Worm (Caenorhabditis elegans): ENCODE measurements around the gene C16D9.4.

DNA sequence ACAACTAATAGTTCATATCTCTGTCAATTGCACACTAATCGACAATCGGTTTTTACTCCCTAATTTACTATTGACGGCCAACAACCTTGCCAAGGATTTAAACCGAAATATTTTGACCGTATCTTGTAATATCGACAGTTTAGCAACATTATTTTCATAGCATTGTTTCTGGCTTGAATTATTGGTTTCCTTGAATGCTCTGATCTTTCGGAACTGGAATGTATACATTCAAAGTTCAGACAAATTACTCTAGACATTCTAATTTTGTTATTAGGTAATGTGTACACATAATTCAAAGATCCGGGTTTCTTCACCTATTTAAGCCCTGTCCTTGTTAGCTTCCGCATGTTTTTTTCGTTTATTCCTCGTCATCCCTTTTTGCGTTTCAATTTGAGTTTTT, 21.2 kb upstream of the C16D9.4 start, which contains the start of gene C16D9.9:
- no peak for TF ChIP-seq mbf-1 (tag; optimal IDR thresholded peaks at IDR 0.05)
- no peak for TF ChIP-seq unc-39 (tag; optimal IDR thresholded peaks at IDR 0.05)
- no peak for TF ChIP-seq dmd-4 (tag; optimal IDR thresholded peaks at IDR 0.05)
- TF ChIP-seq aly-2 (tag; optimal IDR thresholded peaks at IDR 0.05), result no peak
- no peak for TF ChIP-seq unc-62 (GFP tag; optimal IDR thresholded peaks at IDR 0.05)
- no peak for TF ChIP-seq sma-9 (GFP tag; optimal IDR thresholded peaks at IDR 0.05)
- no peak for TF ChIP-seq sma-9 (tag; optimal IDR thresholded peaks at IDR 0.05)
- TF ChIP-seq elt-1 (tag; optimal IDR thresholded peaks at IDR 0.05), result no peak
- no peak for TF ChIP-seq snpc-4 (tag; optimal IDR thresholded peaks at IDR 0.05)
- TF ChIP-seq peb-1 (tag; optimal IDR thresholded peaks at IDR 0.05), result no peak
- no peak for TF ChIP-seq ama-1 (optimal IDR thresholded peaks at IDR 0.05)
- TF ChIP-seq ceh-82 (tag; optimal IDR thresholded peaks at IDR 0.05), result no peak
- no peak for TF ChIP-seq lin-13 (GFP tag; optimal IDR thresholded peaks at IDR 0.05)
- TF ChIP-seq lin-11 (tag; optimal IDR thresholded peaks at IDR 0.05), result no peak
- no peak for TF ChIP-seq blmp-1 (tag; optimal IDR thresholded peaks at IDR 0.05; ENCODE audit: insufficient read depth)

Data from whole organism, L2 larva.